Worm (Caenorhabditis elegans): ENCODE data around the gene dop-4.
A peak's percentile ranks its signal among the peaks of the same experiment; 100 is the strongest.

dop-4 gene

DNA sequence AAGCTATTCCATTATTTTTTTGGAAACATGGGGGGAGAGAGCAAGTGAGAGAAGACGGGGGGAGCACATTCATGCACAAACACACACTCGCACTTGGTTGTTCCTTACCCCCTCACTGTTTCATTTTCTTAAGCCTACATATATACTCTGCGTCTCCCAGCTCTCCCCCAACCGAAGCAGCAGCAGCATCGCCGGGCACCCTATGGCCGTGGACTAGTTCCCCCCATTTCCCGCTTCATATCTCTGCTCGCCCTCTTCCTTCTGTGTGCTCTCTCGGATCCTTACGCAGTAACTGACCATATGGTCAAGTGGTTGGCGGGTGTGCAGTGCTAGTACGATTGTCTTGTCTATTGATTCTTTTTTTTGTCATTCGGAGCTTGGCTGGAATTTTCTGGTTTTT lies 7.2 kb downstream of the dop-4 start (continued):
- TF ChIP-seq ceh-32 (tag; optimal IDR thresholded peaks at IDR 0.05; ENCODE audit: poor library complexity) = no peak
- TF ChIP-seq dve-1 (tag; optimal IDR thresholded peaks at IDR 0.05; ENCODE audit: insufficient read depth) = peak; percentile 82
- TF ChIP-seq spr-3 (GFP tag; optimal IDR thresholded peaks at IDR 0.05) = peak; percentile 10
- TF ChIP-seq nhr-10 (tag; optimal IDR thresholded peaks at IDR 0.05) = no peak
- no peak for TF ChIP-seq php-3 (GFP tag; IDR thresholded peaks at IDR 0.05)
- peak; percentile 92 for TF ChIP-seq hlh-11 (tag; optimal IDR thresholded peaks at IDR 0.05)
- TF ChIP-seq dmd-9 (GFP tag; IDR thresholded peaks at IDR 0.05) = no peak
- TF ChIP-seq dmd-8 (GFP tag; IDR thresholded peaks at IDR 0.05) = 0 out of 2 replicates have a peak, but pooled peaks have one; percentile 20
- TF ChIP-seq hlh-30 (tag; optimal IDR thresholded peaks at IDR 0.05; ENCODE audit: insufficient read depth) = peak; percentile 72
- TF ChIP-seq F10B5.3 (tag; optimal IDR thresholded peaks at IDR 0.05) = peak; percentile 53
- TF ChIP-seq hmg-1.1 (GFP tag; IDR thresholded peaks at IDR 0.05) = peak; percentile 87
- TF ChIP-seq unc-62 (GFP tag; optimal IDR thresholded peaks at IDR 0.05 in 1 of 2) = peak in 1 of 2 experiments; percentile 80
- TF ChIP-seq unc-62 (tag; optimal IDR thresholded peaks at IDR 0.05) = no peak
- no peak for TF ChIP-seq zfp-3 (GFP tag; conservative IDR thresholded peaks at IDR 0.05)
- TF ChIP-seq fos-1 (tag; optimal IDR thresholded peaks at IDR 0.05) = no peak
- no peak for TF ChIP-seq mxl-2 (GFP tag; conservative IDR thresholded peaks at IDR 0.05)
- no peak for TF ChIP-seq ces-1 (GFP tag; optimal IDR thresholded peaks at IDR 0.05)
- no peak for TF ChIP-seq lin-1 (GFP tag; IDR thresholded peaks at IDR 0.05)
- TF ChIP-seq ceh-62 (tag; optimal IDR thresholded peaks at IDR 0.05) = no peak
- TF ChIP-seq daf-8 (GFP tag; IDR thresholded peaks at IDR 0.05) = no peak
- no peak for TF ChIP-seq nhr-102 (tag; optimal IDR thresholded peaks at IDR 0.05)
- peak; percentile 46 to 80 for TF ChIP-seq lsy-2 (tag; optimal IDR thresholded peaks at IDR 0.05)
- no peak for TF ChIP-seq ceh-28 (tag; optimal IDR thresholded peaks at IDR 0.05)
- peak; percentile 45; the same call in 1 of the 2 replicates for TF ChIP-seq ceh-44 (GFP tag; IDR thresholded peaks at IDR 0.05)
- no peak for TF ChIP-seq nhr-111 (GFP tag; optimal IDR thresholded peaks at IDR 0.05)
- peak; percentile 62 for TF ChIP-seq nhr-28 (tag; optimal IDR thresholded peaks at IDR 0.05)

DNA sequence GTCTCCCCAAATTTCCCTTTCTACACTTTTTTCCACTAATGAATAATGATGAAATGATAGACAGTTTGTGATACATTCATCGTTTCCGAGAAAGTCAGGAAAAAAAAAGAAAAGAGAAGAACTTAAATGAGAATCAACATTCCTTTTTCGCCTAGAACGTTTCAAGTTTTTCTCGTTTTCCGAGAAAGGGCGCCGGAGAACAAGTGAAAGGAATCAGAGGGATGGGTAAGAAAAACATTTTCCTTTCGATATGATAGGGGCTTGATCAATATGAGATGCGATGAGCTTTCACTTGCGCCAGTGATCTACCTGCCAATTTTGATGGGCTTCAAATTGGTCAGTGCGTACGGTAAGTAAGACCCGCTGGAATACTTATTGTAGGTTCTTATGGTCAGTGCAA lies 14.4 kb downstream of the dop-4 start:
- TF ChIP-seq aha-1 (tag) = peak; percentile 78
- TF ChIP-seq cey-2 (tag; optimal IDR thresholded peaks at IDR 0.05; ENCODE audit: borderline replicate concordance, insufficient read depth) = no peak
- peak; percentile 17 for TF ChIP-seq nhr-28 (tag; optimal IDR thresholded peaks at IDR 0.05)
- peak; percentile 32 for TF ChIP-seq hlh-11 (tag; optimal IDR thresholded peaks at IDR 0.05)
- TF ChIP-seq dmd-6 (GFP tag; IDR thresholded peaks at IDR 0.05) = no peak
- TF ChIP-seq mep-1 (tag; optimal IDR thresholded peaks at IDR 0.05) = no peak

DNA sequence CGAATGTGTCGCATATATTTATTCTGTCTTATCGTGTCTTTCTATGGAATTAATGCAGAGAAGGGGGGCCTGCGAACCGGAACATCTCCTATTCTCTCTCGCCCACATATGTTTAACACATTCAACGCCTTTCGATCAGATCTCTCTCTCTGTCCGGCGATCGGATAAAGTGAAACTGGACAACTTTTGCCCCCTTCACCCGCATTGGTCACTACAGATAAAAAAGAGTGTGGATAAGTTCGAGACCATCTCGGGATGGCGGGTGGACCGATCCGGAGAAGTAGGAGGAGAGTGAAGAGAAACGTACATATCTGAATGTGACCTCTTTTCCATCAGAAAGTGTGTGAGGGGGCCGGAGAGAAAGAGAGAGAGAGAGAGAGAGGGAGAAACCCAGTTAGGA lies 16.0 kb downstream of the dop-4 start, which contains the start of gene H42K12.3:
TSS of gene H42K12.3 (plus strand) at position 308 of the 400 bp plus-strand sequence.
- TF ChIP-seq hlh-11 (tag; optimal IDR thresholded peaks at IDR 0.05) = peak; percentile 12
- no peak for TF ChIP-seq ctbp-1 (GFP tag; IDR thresholded peaks at IDR 0.05)

DNA sequence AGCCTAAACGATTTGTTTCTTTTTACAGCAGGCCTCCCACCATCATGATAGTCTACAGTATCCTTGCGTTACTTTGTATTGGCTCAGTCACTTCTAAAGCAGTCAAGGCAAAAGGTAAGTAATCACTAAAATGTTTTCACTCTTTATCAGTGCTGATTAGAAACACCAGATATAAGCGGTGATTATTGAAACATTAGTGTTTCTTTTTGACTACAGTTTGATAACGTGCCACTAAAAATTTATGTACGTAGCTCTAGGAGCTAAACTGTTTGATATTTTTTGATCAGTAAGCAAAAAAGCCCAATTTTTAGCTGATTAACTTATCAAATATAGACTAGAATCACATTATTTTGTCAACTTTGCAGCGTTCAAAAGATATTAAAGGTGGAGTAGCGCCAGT lies 16.5 kb downstream of the dop-4 start:
- TF ChIP-seq ceh-32 (tag; optimal IDR thresholded peaks at IDR 0.05; ENCODE audit: poor library complexity) (no peak), nhr-102 (tag; optimal IDR thresholded peaks at IDR 0.05) (no peak), lin-39 (tag; optimal IDR thresholded peaks at IDR 0.05) (no peak), nhr-10 (tag; optimal IDR thresholded peaks at IDR 0.05) (no peak), nhr-41 (GFP tag; IDR thresholded peaks at IDR 0.05) (no peak), aha-1 (tag) (peak; percentile 86), hif-1 (tag; optimal IDR thresholded peaks at IDR 0.05) (no peak), daf-16 (GFP tag; optimal IDR thresholded peaks at IDR 0.05) (no peak), daf-16 (tag; optimal IDR thresholded peaks at IDR 0.05) (peak; percentile 54), pqm-1 (tag; optimal IDR thresholded peaks at IDR 0.05) (peak; percentile 1), nhr-6 (tag; optimal IDR thresholded peaks at IDR 0.05) (no peak), nhr-28 (tag; optimal IDR thresholded peaks at IDR 0.05) (peak; percentile 42), nhr-48 (tag; optimal IDR thresholded peaks at IDR 0.05) (no peak), Y48G9A.11 (GFP tag; IDR thresholded peaks at IDR 0.05) (no peak), mxl-2 (GFP tag; conservative IDR thresholded peaks at IDR 0.05) (no peak), zip-2 (tag; optimal IDR thresholded peaks at IDR 0.05) (no peak)

Measured in whole organism, L4 larva.